Worm (Caenorhabditis elegans): ENCODE data around the gene R09A8.2.

R09A8.2 gene

ce11 chrX:12627797-12628196 lies 8.5 kb downstream of the R09A8.2 start (continued):
- TF ChIP-seq aha-1 (tag; optimal IDR thresholded peaks at IDR 0.05): no peak

- TF ChIP-seq hlh-17 (GFP tag; optimal IDR thresholded peaks at IDR 0.05; ENCODE audit: borderline replicate concordance): no peak
- TF ChIP-seq irx-1 (tag; optimal IDR thresholded peaks at IDR 0.05): no peak
- no peak for TF ChIP-seq sox-4 (tag; optimal IDR thresholded peaks at IDR 0.05)
- TF ChIP-seq lin-13 (GFP tag; optimal IDR thresholded peaks at IDR 0.05): no peak
- no peak for TF ChIP-seq ztf-4 (tag; optimal IDR thresholded peaks at IDR 0.05)
- no peak for TF ChIP-seq egl-27 (tag; optimal IDR thresholded peaks at IDR 0.05)
- TF ChIP-seq snu-23 (GFP tag; optimal IDR thresholded peaks at IDR 0.05): peak; percentile 35
- TF ChIP-seq nhr-19 (GFP tag; conservative IDR thresholded peaks at IDR 0.05): no peak
- TF ChIP-seq skn-1 (tag; optimal IDR thresholded peaks at IDR 0.05): no peak
- TF ChIP-seq pax-3 (tag; optimal IDR thresholded peaks at IDR 0.05): no peak
- no peak for TF ChIP-seq vab-15 (tag; optimal IDR thresholded peaks at IDR 0.05)
- TF ChIP-seq lir-3 (tag; optimal IDR thresholded peaks at IDR 0.05; ENCODE audit: poor library complexity): no peak
- no peak for TF ChIP-seq ama-1 (optimal IDR thresholded peaks at IDR 0.05)
- no peak for TF ChIP-seq hlh-4 (tag; optimal IDR thresholded peaks at IDR 0.05)
- TF ChIP-seq swsn-7 (tag; optimal IDR thresholded peaks at IDR 0.05): peak; percentile 17
- peak in 1 of 2 experiments; percentile 29 for TF ChIP-seq lsy-2 (tag; optimal IDR thresholded peaks at IDR 0.05)
- peak; percentile 27 to 37 (median 33) for TF ChIP-seq ceh-82 (tag; optimal IDR thresholded peaks at IDR 0.05)
- TF ChIP-seq ces-1 (GFP tag; optimal IDR thresholded peaks at IDR 0.05): no peak
- no peak for TF ChIP-seq unc-130 (tag; optimal IDR thresholded peaks at IDR 0.05)
- TF ChIP-seq lin-35 (GFP tag; optimal IDR thresholded peaks at IDR 0.05): peak in 1 of 2 experiments; percentile 19
- no peak for TF ChIP-seq nhr-11 (tag; optimal IDR thresholded peaks at IDR 0.05)
- TF ChIP-seq blmp-1 (tag; optimal IDR thresholded peaks at IDR 0.05): no peak
- no peak for TF ChIP-seq unc-30 (tag; optimal IDR thresholded peaks at IDR 0.05)
- peak; percentile 35 for TF ChIP-seq nhr-71 (tag; optimal IDR thresholded peaks at IDR 0.05)
- peak in 1 of 2 experiments; percentile 50 for TF ChIP-seq mdl-1 (tag; optimal IDR thresholded peaks at IDR 0.05)
- 0 out of 2 replicates have a peak, but pooled peaks have one; percentile 25 for TF ChIP-seq mab-9 (GFP tag; IDR thresholded peaks at IDR 0.05)
- peak; percentile 90 for TF ChIP-seq lin-14 (GFP tag; optimal IDR thresholded peaks at IDR 0.05)
- no peak for TF ChIP-seq xbp-1 (tag; optimal IDR thresholded peaks at IDR 0.05)
- no peak for TF ChIP-seq lin-15B (tag; optimal IDR thresholded peaks at IDR 0.05)
- TF ChIP-seq fkh-4 (tag; optimal IDR thresholded peaks at IDR 0.05; ENCODE audit: borderline replicate concordance): no peak
- peak; percentile 62 for TF ChIP-seq fkh-10 (GFP tag; optimal IDR thresholded peaks at IDR 0.05)
- peak; percentile 13 for TF ChIP-seq tbx-2 (tag; optimal IDR thresholded peaks at IDR 0.05)
- TF ChIP-seq nhr-76 (tag; optimal IDR thresholded peaks at IDR 0.05): no peak
- peak; percentile 17 for TF ChIP-seq nhr-47 (tag; optimal IDR thresholded peaks at IDR 0.05)
- peak; percentile 16 for TF ChIP-seq unc-86 (tag; optimal IDR thresholded peaks at IDR 0.05)
- peak; percentile 30 for TF ChIP-seq dsc-1 (tag; optimal IDR thresholded peaks at IDR 0.05)
- no peak for TF ChIP-seq ztf-11 (tag; optimal IDR thresholded peaks at IDR 0.05)
Measured at ce11 chrX:12629257-12629656, 10.0 kb downstream of the R09A8.2 start.

ce11 chrX:12630005-12630404 lies 10.7 kb downstream of the R09A8.2 start:
- TF ChIP-seq efl-1 (optimal IDR thresholded peaks at IDR 0.05) (no peak), efl-1 (GFP tag; optimal IDR thresholded peaks at IDR 0.05 in 1 of 2) (peak in 1 of 2 experiments; percentile 31), nhr-28 (tag; optimal IDR thresholded peaks at IDR 0.05) (no peak)
